Worm (Caenorhabditis elegans) whole organism, young adult: ENCODE data around the gene srt-52.

Source experiments
- B0261.1 ChIP-seq: sonication (generic microtip); optimal IDR thresholded peaks from 2 replicates; lab custom pipeline; 2016; ENCODE audit warnings: mild to moderate bottlenecking, missing genetic modification characterization, moderate library complexity, missing compliant biosample characterization
- D2030.7 ChIP-seq: fragments of 200-800 bp; sonication (Bioruptor generic); IDR thresholded peaks from 2 replicates; pipeline ENCODE4 v1.3.6; 2022; ENCODE audit warnings: missing genetic modification reagents, missing genetic modification characterization, missing compliant biosample characterization
- F10E7.11 ChIP-seq: sonication (generic microtip); optimal IDR thresholded peaks from 2 replicates; lab custom pipeline; 2017; ENCODE audit warnings: mild to moderate bottlenecking, missing genetic modification characterization, moderate library complexity, missing compliant biosample characterization
- F23B12.7 ChIP-seq: sonication (generic microtip); optimal IDR thresholded peaks from 2 replicates; lab custom pipeline; 2017; ENCODE audit warnings: missing genetic modification characterization, mild to moderate bottlenecking, missing compliant biosample characterization, antibody characterized with exemption, moderate library complexity; ENCODE audit not compliant: insufficient read depth
- F33H1.4 ChIP-seq: fragments of 200-800 bp; sonication (Bioruptor generic); IDR thresholded peaks from 2 replicates; pipeline ENCODE4 v1.3.6; 2022; ENCODE audit warnings: missing genetic modification reagents, missing genetic modification characterization, missing compliant biosample characterization
- F52B5.7 ChIP-seq: sonication (generic microtip); optimal IDR thresholded peaks from 2 replicates; lab custom pipeline; 2016; ENCODE audit warnings: mild to moderate bottlenecking, missing genetic modification characterization, missing compliant biosample characterization
- K12H6.12 ChIP-seq: fragments of 200-800 bp; sonication (Bioruptor generic); optimal IDR thresholded peaks from 2 replicates; lab custom pipeline; 2018; ENCODE audit warnings: mild to moderate bottlenecking, missing genetic modification characterization, missing compliant biosample characterization
- Y67H2A.10 ChIP-seq: fragments of 200-800 bp; sonication (Bioruptor generic); conservative IDR thresholded peaks from 2 replicates; pipeline ENCODE4 v1.3.6; 2022; ENCODE audit warnings: missing genetic modification reagents, missing genetic modification characterization, missing compliant biosample characterization
- athp-1 ChIP-seq: sonication (generic microtip); optimal IDR thresholded peaks from 2 replicates; lab custom pipeline; 2017; ENCODE audit warnings: mild to moderate bottlenecking, missing genetic modification characterization, missing compliant biosample characterization
- attf-3 ChIP-seq: fragments of 200-800 bp; sonication (Bioruptor generic); conservative IDR thresholded peaks from 2 replicates; pipeline ENCODE4 v1.3.6; 2022; ENCODE audit warnings: missing genetic modification reagents, missing genetic modification characterization, missing compliant biosample characterization
- attf-5 ChIP-seq: fragments of 200-800 bp; sonication (Bioruptor generic); optimal IDR thresholded peaks from 2 replicates; lab custom pipeline; 2018; ENCODE audit warnings: mild to moderate bottlenecking, missing genetic modification characterization, missing compliant biosample characterization
- attf-6 ChIP-seq: fragments of 200-800 bp; sonication (Bioruptor generic); IDR thresholded peaks from 2 replicates; pipeline ENCODE4 v1.3.6; 2022; ENCODE audit warnings: missing genetic modification reagents, missing genetic modification characterization, missing compliant biosample characterization
- bed-1 ChIP-seq: fragments of 200-800 bp; sonication (Bioruptor generic); IDR thresholded peaks from 2 replicates; pipeline ENCODE4 v1.3.6; 2022; ENCODE audit warnings: missing genetic modification reagents, missing genetic modification characterization, missing compliant biosample characterization
- ceh-27 ChIP-seq: fragments of 200-800 bp; sonication (Bioruptor generic); optimal IDR thresholded peaks from 2 replicates; lab custom pipeline; 2018; ENCODE audit warnings: mild to moderate bottlenecking, missing genetic modification characterization, moderate library complexity, missing compliant biosample characterization
- ceh-58 ChIP-seq: fragments of 200-800 bp; sonication (Bioruptor generic); IDR thresholded peaks from 2 replicates; pipeline ENCODE4 v1.3.6; 2022; ENCODE audit warnings: missing genetic modification characterization, missing compliant biosample characterization
- ceh-79 ChIP-seq: sonication (generic microtip); optimal IDR thresholded peaks from 2 replicates; lab custom pipeline; 2017; ENCODE audit warnings: mild to moderate bottlenecking, missing genetic modification characterization, missing compliant biosample characterization
- ceh-91 ChIP-seq: fragments of 200-800 bp; sonication (Bioruptor generic); IDR thresholded peaks from 2 replicates; pipeline ENCODE4 v1.3.6; 2022; ENCODE audit warnings: missing genetic modification reagents, missing genetic modification characterization, missing compliant biosample characterization
- dox-1 ChIP-seq: fragments of 200-800 bp; sonication (Bioruptor generic); IDR thresholded peaks from 2 replicates; pipeline ENCODE4 v1.3.6; 2022; ENCODE audit warnings: missing genetic modification reagents, missing genetic modification characterization, missing compliant biosample characterization
- efl-1 ChIP-seq: fragments of 150-350 bp; optimal IDR thresholded peaks from 2 replicates; lab custom pipeline; 2014; ENCODE audit warnings: missing biosample characterization, missing genetic modification reagents, missing genetic modification characterization
- egrh-3 ChIP-seq: fragments of 200-800 bp; sonication (Bioruptor generic); IDR thresholded peaks from 2 replicates; pipeline ENCODE4 v1.3.6; 2022; ENCODE audit warnings: missing genetic modification reagents, missing genetic modification characterization, missing compliant biosample characterization
- ekl-4 ChIP-seq: fragments of 200-800 bp; sonication (Bioruptor generic); IDR thresholded peaks from 2 replicates; pipeline ENCODE4 v1.3.6; 2022; ENCODE audit warnings: missing genetic modification reagents, missing genetic modification characterization, missing compliant biosample characterization
- hrde-1 ChIP-seq: sonication (generic microtip); optimal IDR thresholded peaks from 2 replicates; lab custom pipeline; 2016; ENCODE audit warnings: missing genetic modification characterization, mild to moderate bottlenecking, missing compliant biosample characterization, moderate library complexity, missing genotype, missing genetic modification reagents, borderline replicate concordance
- lin-35 ChIP-seq, 3 experiments: fragments of 150-350 bp in 2 of 3; sonication (generic microtip) in 1 of 3; optimal IDR thresholded peaks; 2 replicates each; lab custom pipeline; 2014 to 2018; ENCODE audit warnings: missing biosample characterization in 3 of 3, missing genetic modification characterization in 3 of 3, missing genetic modification reagents in 3 of 3
- lin-54 ChIP-seq: fragments of 200-800 bp; sonication (Bioruptor generic); optimal IDR thresholded peaks from 2 replicates; lab custom pipeline; 2018; ENCODE audit warnings: mild to moderate bottlenecking, missing genetic modification characterization, missing compliant biosample characterization
- lsl-1 ChIP-seq: fragments of 200-800 bp; sonication (Bioruptor generic); optimal IDR thresholded peaks from 2 replicates; lab custom pipeline; 2018; ENCODE audit warnings: mild to moderate bottlenecking, missing genetic modification characterization, moderate library complexity, missing compliant biosample characterization
- lsy-27 ChIP-seq: sonication (generic microtip); optimal IDR thresholded peaks from 2 replicates; lab custom pipeline; 2017; ENCODE audit warnings: missing genetic modification characterization, mild to moderate bottlenecking, missing compliant biosample characterization, antibody characterized with exemption, missing genotype, borderline replicate concordance; ENCODE audit not compliant: insufficient read depth
- madf-10 ChIP-seq: sonication (generic microtip); optimal IDR thresholded peaks from 2 replicates; lab custom pipeline; 2016; ENCODE audit warnings: mild to moderate bottlenecking, missing genetic modification characterization, missing compliant biosample characterization
- madf-6 ChIP-seq: fragments of 200-800 bp; sonication (Bioruptor generic); IDR thresholded peaks from 2 replicates; pipeline ENCODE4 v1.3.6; 2022; ENCODE audit warnings: missing genetic modification reagents, missing genetic modification characterization, missing compliant biosample characterization
- madf-8 ChIP-seq: fragments of 200-800 bp; sonication (Bioruptor generic); conservative IDR thresholded peaks from 2 replicates; pipeline ENCODE4 v1.3.6; 2022; ENCODE audit warnings: missing genetic modification reagents, missing genetic modification characterization, missing compliant biosample characterization
- mcd-1 ChIP-seq: fragments of 200-800 bp; sonication (Bioruptor generic); IDR thresholded peaks from 2 replicates; pipeline ENCODE4 v1.3.6; 2022; ENCODE audit warnings: missing genetic modification reagents, missing genetic modification characterization, missing compliant biosample characterization
- nfya-1 ChIP-seq: sonication (generic microtip); optimal IDR thresholded peaks from 2 replicates; lab custom pipeline; 2017; ENCODE audit warnings: antibody characterized with exemption, missing compliant biosample characterization, missing genetic modification characterization, borderline replicate concordance; ENCODE audit not compliant: insufficient read depth
- nfyb-1 ChIP-seq: fragments of 200-800 bp; sonication (Bioruptor generic); IDR thresholded peaks from 2 replicates; pipeline ENCODE4 v1.3.6; 2022; ENCODE audit warnings: missing genetic modification reagents, missing genetic modification characterization, missing compliant biosample characterization
- nhr-179 ChIP-seq: sonication (generic microtip); optimal IDR thresholded peaks from 2 replicates; lab custom pipeline; 2016; ENCODE audit warnings: mild to moderate bottlenecking, missing genetic modification characterization, missing compliant biosample characterization
- nhr-80 ChIP-seq: sonication (generic microtip); optimal IDR thresholded peaks from 2 replicates; lab custom pipeline; 2016; ENCODE audit warnings: missing genetic modification characterization, missing compliant biosample characterization
- nhr-90 ChIP-seq: sonication (generic microtip); optimal IDR thresholded peaks from 2 replicates; lab custom pipeline; 2016; ENCODE audit warnings: missing genotype, mild to moderate bottlenecking, missing genetic modification characterization, missing compliant biosample characterization
- rcor-1 ChIP-seq: fragments of 200-800 bp; sonication (Bioruptor generic); IDR thresholded peaks from 2 replicates; pipeline ENCODE4 v1.3.6; 2022; ENCODE audit warnings: missing genetic modification reagents, missing genetic modification characterization, missing compliant biosample characterization
- snpc-1.3 ChIP-seq: sonication (generic microtip); optimal IDR thresholded peaks from 2 replicates; lab custom pipeline; 2017; ENCODE audit warnings: missing genetic modification characterization, mild to moderate bottlenecking, missing compliant biosample characterization, antibody characterized with exemption, moderate library complexity, missing genotype, missing genetic modification reagents; ENCODE audit not compliant: insufficient read depth
- snpc-3.4 ChIP-seq: sonication (generic microtip); optimal IDR thresholded peaks from 2 replicates; lab custom pipeline; 2017; ENCODE audit warnings: missing genetic modification characterization, mild to moderate bottlenecking, missing compliant biosample characterization, antibody characterized with exemption, moderate library complexity, missing genotype, missing genetic modification reagents
- snpc-4 ChIP-seq, 5 experiments: fragments of 150-350 bp in 1 of 5; sonication (generic microtip) in 4 of 5; optimal IDR thresholded peaks; 2 replicates each; lab custom pipeline; 2014 to 2018; ENCODE audit warnings: missing genetic modification characterization in 5 of 5, missing biosample characterization in 3 of 5, antibody characterized with exemption in 2 of 5, mild to moderate bottlenecking in 2 of 5, missing compliant biosample characterization in 2 of 5, missing genotype in 2 of 5, moderate library complexity in 2 of 5, missing genetic modification reagents in 1 of 5
- tbp1 ChIP-seq: fragments of 200-800 bp; sonication (Bioruptor generic); optimal IDR thresholded peaks from 2 replicates; lab custom pipeline; 2018; ENCODE audit warnings: mild to moderate bottlenecking, missing genetic modification characterization, missing compliant biosample characterization
- tbx-9 ChIP-seq: sonication (generic microtip); optimal IDR thresholded peaks from 2 replicates; lab custom pipeline; 2016; ENCODE audit warnings: borderline replicate concordance, missing genetic modification characterization, inconsistent platforms, missing compliant biosample characterization
- zfh-2 ChIP-seq: fragments of 200-800 bp; sonication (Bioruptor generic); conservative IDR thresholded peaks from 2 replicates; pipeline ENCODE4 v1.3.6; 2022; ENCODE audit warnings: missing genetic modification reagents, missing genetic modification characterization, missing compliant biosample characterization
- zim-3 ChIP-seq: sonication (generic microtip); optimal IDR thresholded peaks from 2 replicates; lab custom pipeline; 2017; ENCODE audit warnings: mild to moderate bottlenecking, missing genetic modification characterization, moderate library complexity, missing compliant biosample characterization
- ztf-28 ChIP-seq: fragments of 200-800 bp; sonication (Bioruptor generic); IDR thresholded peaks from 2 replicates; pipeline ENCODE4 v1.3.6; 2022; ENCODE audit warnings: missing genetic modification reagents, missing genetic modification characterization, missing compliant biosample characterization

Gene srt-52

ce11 chrV:55946-56345 is at the start of gene srt-52:
Gene srt-52, minus strand, starts transcription at chrV:56046.
- TF ChIP-seq athp-1 (no peak), nhr-179 (tag; lab: Kevin White, UChicago) (no peak), madf-10 (tag; lab: Kevin White, UChicago) (no peak), hrde-1 (tag; lab: Kevin White, UChicago) (no peak), ztf-28 (GFP tag; lab: Robert Waterston, UW) (no peak)

- peak; percentile 59 for TF ChIP-seq F23B12.7
- TF ChIP-seq madf-6 (GFP tag; lab: Robert Waterston, UW): peak; percentile 22; the same call in 1 of the 2 replicates
- TF ChIP-seq F33H1.4 (GFP tag; lab: Robert Waterston, UW): peak; percentile 24; the same call in 1 of the 2 replicates
- no peak for TF ChIP-seq attf-6 (GFP tag; lab: Robert Waterston, UW)
- 0 out of 2 replicates have a peak, but pooled peaks have one; percentile 46 for TF ChIP-seq nfyb-1 (GFP tag; lab: Robert Waterston, UW)
- TF ChIP-seq attf-5 (GFP tag; lab: Kevin White, UChicago): peak; percentile 65
- TF ChIP-seq attf-3 (GFP tag; lab: Robert Waterston, UW): peak; percentile 99
- no peak for TF ChIP-seq nfya-1 (tag; lab: Kevin White, UChicago)
- peak; percentile 24 for TF ChIP-seq ceh-27 (GFP tag; lab: Kevin White, UChicago)
- TF ChIP-seq athp-1: no peak
- no peak for TF ChIP-seq bed-1 (GFP tag; lab: Robert Waterston, UW)
- TF ChIP-seq nhr-80 (tag; lab: Kevin White, UChicago): no peak
- TF ChIP-seq rcor-1 (GFP tag; lab: Robert Waterston, UW): peak; percentile 28; the same call in 1 of the 2 replicates
- TF ChIP-seq lsl-1 (GFP tag; lab: Kevin White, UChicago): peak; percentile 3
- TF ChIP-seq snpc-1.3 (tag; lab: Kevin White, UChicago): peak; percentile 63
- TF ChIP-seq ceh-79 (tag; lab: Kevin White, UChicago): no peak
- TF ChIP-seq snpc-4 (GFP tag; optimal IDR thresholded peaks at IDR 0.05; lab: Kevin White, UChicago): no peak
- TF ChIP-seq snpc-4 (tag; optimal IDR thresholded peaks at IDR 0.05; lab: Kevin White, UChicago): peak in 2 of 4 experiments; percentile 54 to 71
- no peak for TF ChIP-seq egrh-3
- TF ChIP-seq ztf-28 (GFP tag; lab: Robert Waterston, UW): no peak
- no peak for TF ChIP-seq Y67H2A.10 (GFP tag; lab: Robert Waterston, UW)
- no peak for TF ChIP-seq tbx-9 (tag; lab: Kevin White, UChicago)
- TF ChIP-seq dox-1 (GFP tag; lab: Robert Waterston, UW): no peak; the same call in 1 of the 2 replicates
- TF ChIP-seq ceh-91 (GFP tag; lab: Robert Waterston, UW): no peak
- TF ChIP-seq hrde-1 (tag; lab: Kevin White, UChicago): no peak
- no peak for TF ChIP-seq zim-3 (tag; lab: Kevin White, UChicago)
- no peak for TF ChIP-seq nhr-90
- peak; percentile 65 for TF ChIP-seq mcd-1 (GFP tag; lab: Robert Waterston, UW)
- TF ChIP-seq ceh-58 (GFP tag; lab: Robert Waterston, UW): no peak
- no peak for TF ChIP-seq ekl-4 (GFP tag; lab: Robert Waterston, UW)
- no peak for TF ChIP-seq B0261.1 (tag; lab: Kevin White, UChicago)
- no peak for TF ChIP-seq F10E7.11 (tag; lab: Kevin White, UChicago)
- no peak for TF ChIP-seq F52B5.7 (tag; lab: Kevin White, UChicago)
- TF ChIP-seq madf-8 (GFP tag; lab: Robert Waterston, UW): no peak
- TF ChIP-seq tbp1 (GFP tag; lab: Kevin White, UChicago): peak; percentile 24
- TF ChIP-seq D2030.7 (GFP tag; lab: Robert Waterston, UW): peak; percentile 69
- peak; percentile 51 for TF ChIP-seq lin-54 (GFP tag; lab: Kevin White, UChicago)
- TF ChIP-seq lsy-27 (tag; lab: Kevin White, UChicago): no peak
- peak; percentile 29 for TF ChIP-seq K12H6.12
- peak; percentile 68 for TF ChIP-seq efl-1
- no peak; the same call in 1 of the 2 replicates for TF ChIP-seq zfh-2 (GFP tag; lab: Robert Waterston, UW)
- peak in 1 of 3 experiments; percentile 36 for TF ChIP-seq lin-35 (GFP tag; optimal IDR thresholded peaks at IDR 0.05; lab: Kevin White, UChicago)
- TF ChIP-seq snpc-3.4 (tag; lab: Kevin White, UChicago): peak; percentile 40
These were observed 48.6 kb upstream of the srt-52 start, which contains the start of gene picd-1 for ce11 chrV:104474-104873. Gene picd-1, plus strand, starts transcription at chrV:104825.
